Fruit fly (Drosophila melanogaster) whole organism, prepupa: ENCODE data around the gene Acp36DE.

ENCODE experiments used
- Blimp-1 ChIP-seq: fragments of 200-800 bp; sonication (Bioruptor generic); optimal IDR thresholded peaks from 3 replicates; lab custom pipeline; 2017; ENCODE audit warnings: missing biosample characterization, missing genetic modification characterization, mild to moderate bottlenecking, moderate library complexity, missing genetic modification reagents
- CG10631 ChIP-seq: fragments of 200-800 bp; sonication (Bioruptor generic); optimal IDR thresholded peaks from 2 replicates; lab custom pipeline; 2016; ENCODE audit warnings: missing biosample characterization, missing genetic modification characterization
- CG10669 ChIP-seq: fragments of 200-800 bp; sonication (Bioruptor generic); optimal IDR thresholded peaks from 3 replicates; lab custom pipeline; 2018; ENCODE audit warnings: missing biosample characterization, mild to moderate bottlenecking, missing genetic modification characterization, moderate library complexity
- CG11294 ChIP-seq: fragments of 200-800 bp; sonication (Bioruptor generic); IDR thresholded peaks from 2 replicates; pipeline ENCODE4 v1.3.6; 2022; ENCODE audit warnings: missing biosample characterization, missing genetic modification characterization
- CG11902 ChIP-seq: fragments of 200-800 bp; sonication (Bioruptor generic); optimal IDR thresholded peaks from 3 replicates; lab custom pipeline; 2016; ENCODE audit warnings: missing biosample characterization, missing genetic modification characterization
- CG15336 ChIP-seq: fragments of 200-800 bp; sonication (Bioruptor generic); IDR thresholded peaks from 2 replicates; pipeline ENCODE4 v1.3.6; 2022; ENCODE audit warnings: missing biosample characterization, missing genetic modification characterization
- CG1621 ChIP-seq: fragments of 200-800 bp; sonication (Bioruptor generic); optimal IDR thresholded peaks from 3 replicates; lab custom pipeline; 2018; ENCODE audit warnings: missing biosample characterization, mild to moderate bottlenecking, missing genetic modification characterization
- CG16779 ChIP-seq: fragments of 200-800 bp; sonication (Bioruptor generic); optimal IDR thresholded peaks from 3 replicates; lab custom pipeline; 2017; ENCODE audit warnings: missing biosample characterization, mild to moderate bottlenecking, missing genetic modification characterization
- CG3032 ChIP-seq: fragments of 200-800 bp; optimal IDR thresholded peaks from 2 replicates; lab custom pipeline; 2019; ENCODE audit warnings: missing biosample characterization, mild to moderate bottlenecking, missing genetic modification characterization, moderate library complexity
- CG31627 ChIP-seq: fragments of 200-800 bp; sonication (Bioruptor generic); optimal IDR thresholded peaks from 3 replicates; lab custom pipeline; 2016; ENCODE audit warnings: missing biosample characterization, missing genetic modification characterization
- CG32006 ChIP-seq: fragments of 200-800 bp; sonication (Bioruptor generic); optimal IDR thresholded peaks from 3 replicates; lab custom pipeline; 2017; ENCODE audit warnings: missing biosample characterization, mild to moderate bottlenecking, missing genetic modification characterization
- CG34406 ChIP-seq: fragments of 200-800 bp; sonication (Bioruptor generic); optimal IDR thresholded peaks from 3 replicates; lab custom pipeline; 2016; ENCODE audit warnings: missing biosample characterization, missing genetic modification characterization
- CG3919 ChIP-seq: fragments of 200-800 bp; sonication (Bioruptor generic); optimal IDR thresholded peaks from 3 replicates; lab custom pipeline; 2016; ENCODE audit warnings: missing biosample characterization, missing genetic modification characterization
- CG6163 ChIP-seq: fragments of 200-800 bp; sonication (Bioruptor generic); IDR thresholded peaks from 3 replicates; pipeline ENCODE4 v1.3.6; 2022; ENCODE audit warnings: missing biosample characterization, missing genetic modification characterization
- CG6276 ChIP-seq: fragments of 200-800 bp; sonication (Bioruptor generic); optimal IDR thresholded peaks from 2 replicates; lab custom pipeline; 2017; ENCODE audit warnings: missing biosample characterization, mild to moderate bottlenecking, missing genetic modification characterization
- CG6808 ChIP-seq: fragments of 200-800 bp; sonication (Bioruptor generic); optimal IDR thresholded peaks from 3 replicates; lab custom pipeline; 2017; ENCODE audit warnings: missing biosample characterization, missing genetic modification characterization, mild to moderate bottlenecking, moderate library complexity, missing genetic modification reagents
- CG6854 ChIP-seq: fragments of 200-800 bp; sonication (Bioruptor generic); optimal IDR thresholded peaks from 2 replicates; lab custom pipeline; 2017; ENCODE audit warnings: missing biosample characterization, mild to moderate bottlenecking, missing genetic modification characterization
- CG7368 ChIP-seq: fragments of 200-800 bp; sonication (Bioruptor generic); optimal IDR thresholded peaks from 3 replicates; lab custom pipeline; 2016; ENCODE audit warnings: missing biosample characterization, missing genetic modification characterization
- CG8119 ChIP-seq: fragments of 200-800 bp; sonication (Bioruptor generic); IDR thresholded peaks from 3 replicates; pipeline ENCODE4 v1.3.6; 2022; ENCODE audit warnings: missing biosample characterization, missing genetic modification characterization
- CG8319 ChIP-seq: fragments of 200-800 bp; sonication (Bioruptor generic); optimal IDR thresholded peaks from 3 replicates; lab custom pipeline; 2016; ENCODE audit warnings: missing biosample characterization, missing genetic modification characterization
- CG8632 ChIP-seq: fragments of 200-800 bp; sonication (Bioruptor generic); optimal IDR thresholded peaks from 3 replicates; lab custom pipeline; 2016; ENCODE audit warnings: missing biosample characterization, missing genetic modification characterization
- CG9139 ChIP-seq: fragments of 200-800 bp; sonication (Bioruptor generic); optimal IDR thresholded peaks from 3 replicates; lab custom pipeline; 2017; ENCODE audit warnings: missing biosample characterization, mild to moderate bottlenecking, missing genetic modification characterization
- Eip75B ChIP-seq: fragments of 200-800 bp; sonication (Bioruptor generic); optimal IDR thresholded peaks from 3 replicates; lab custom pipeline; 2016; ENCODE audit warnings: missing biosample characterization, missing genetic modification characterization
- Eip78C ChIP-seq: fragments of 200-800 bp; sonication (Bioruptor generic); peaks from one replicate; lab custom pipeline; 2016; ENCODE audit warnings: missing biosample characterization, missing genetic modification characterization
- Eip93F ChIP-seq: fragments of 200-800 bp; sonication (Bioruptor generic); optimal IDR thresholded peaks from 2 replicates; lab custom pipeline; 2016; ENCODE audit warnings: missing biosample characterization, mild to moderate bottlenecking, missing genetic modification characterization
- Gug ChIP-seq: fragments of 200-800 bp; sonication (Bioruptor generic); IDR thresholded peaks from 2 replicates; pipeline ENCODE4 v1.3.6; 2022; ENCODE audit warnings: missing biosample characterization, missing genetic modification characterization
- Hr39 ChIP-seq: fragments of 200-800 bp; sonication (Bioruptor generic); optimal IDR thresholded peaks from 2 replicates; lab custom pipeline; 2016; ENCODE audit warnings: missing biosample characterization, missing genetic modification characterization
- Hr4 ChIP-seq: fragments of 200-800 bp; sonication (Bioruptor generic); optimal IDR thresholded peaks from 3 replicates; lab custom pipeline; 2016; ENCODE audit warnings: missing biosample characterization, missing genetic modification characterization
- Lpt ChIP-seq: fragments of 200-800 bp; sonication (Bioruptor generic); optimal IDR thresholded peaks from 3 replicates; lab custom pipeline; 2016; ENCODE audit warnings: missing biosample characterization, missing genetic modification characterization
- OdsH ChIP-seq: fragments of 200-800 bp; sonication (Bioruptor generic); optimal IDR thresholded peaks from 3 replicates; lab custom pipeline; 2016; ENCODE audit warnings: missing biosample characterization, missing genetic modification characterization
- Smox ChIP-seq: fragments of 200-800 bp; sonication (Bioruptor generic); optimal IDR thresholded peaks from 3 replicates; lab custom pipeline; 2016; ENCODE audit warnings: missing biosample characterization, missing genetic modification characterization
- Sox102F ChIP-seq: fragments of 200-800 bp; sonication (Bioruptor generic); optimal IDR thresholded peaks from 2 replicates; lab custom pipeline; 2016; ENCODE audit warnings: missing biosample characterization, mild to moderate bottlenecking, missing genetic modification characterization
- Sox14 ChIP-seq: fragments of 200-800 bp; sonication (Bioruptor generic); optimal IDR thresholded peaks from 3 replicates; lab custom pipeline; 2016; ENCODE audit warnings: missing biosample characterization, missing genetic modification characterization
- Sox15 ChIP-seq: fragments of 200-800 bp; sonication (Bioruptor generic); optimal IDR thresholded peaks from 3 replicates; lab custom pipeline; 2016; ENCODE audit warnings: missing biosample characterization, missing genetic modification characterization
- acj6 ChIP-seq: fragments of 200-800 bp; sonication (Bioruptor generic); optimal IDR thresholded peaks from 3 replicates; lab custom pipeline; 2016; ENCODE audit warnings: missing biosample characterization, missing genetic modification characterization
- dac ChIP-seq: fragments of 200-800 bp; sonication (Bioruptor generic); optimal IDR thresholded peaks from 2 replicates; lab custom pipeline; 2017; ENCODE audit warnings: missing biosample characterization, mild to moderate bottlenecking, missing genetic modification characterization
- dsx ChIP-seq: fragments of 200-800 bp; optimal IDR thresholded peaks from 3 replicates; lab custom pipeline; 2019; ENCODE audit warnings: missing biosample characterization, mild to moderate bottlenecking, missing genetic modification characterization, moderate library complexity; ENCODE audit not compliant: poor library complexity, severe bottlenecking
- eg ChIP-seq: fragments of 200-800 bp; sonication (Bioruptor generic); IDR thresholded peaks from 3 replicates; pipeline ENCODE4 v1.3.6; 2022; ENCODE audit warnings: missing biosample characterization, missing genetic modification characterization
- esn ChIP-seq: fragments of 200-800 bp; sonication (Bioruptor generic); optimal IDR thresholded peaks from 2 replicates; lab custom pipeline; 2016; ENCODE audit warnings: missing biosample characterization, mild to moderate bottlenecking, missing genetic modification characterization, moderate library complexity
- fd59A ChIP-seq: fragments of 200-800 bp; sonication (Bioruptor generic); optimal IDR thresholded peaks from 2 replicates; lab custom pipeline; 2017; ENCODE audit warnings: missing biosample characterization, mild to moderate bottlenecking, missing genetic modification characterization, missing genetic modification reagents
- fkh ChIP-seq: fragments of 200-800 bp; sonication (Bioruptor generic); optimal IDR thresholded peaks from 3 replicates; lab custom pipeline; 2017; ENCODE audit warnings: missing biosample characterization, mild to moderate bottlenecking, missing genetic modification characterization, moderate library complexity
- lz ChIP-seq: fragments of 200-800 bp; sonication (Bioruptor generic); optimal IDR thresholded peaks from 3 replicates; lab custom pipeline; 2016; ENCODE audit warnings: missing biosample characterization, missing genetic modification characterization
- net ChIP-seq: fragments of 200-800 bp; sonication (Bioruptor generic); optimal IDR thresholded peaks from 3 replicates; lab custom pipeline; 2016; ENCODE audit warnings: missing biosample characterization, missing genetic modification characterization
- spab ChIP-seq: fragments of 200-800 bp; sonication (Bioruptor generic); optimal IDR thresholded peaks from 2 replicates; lab custom pipeline; 2017; ENCODE audit warnings: missing biosample characterization, mild to moderate bottlenecking, missing genetic modification characterization, missing genetic modification reagents
- ss ChIP-seq, 2 experiments: fragments of 200-800 bp; sonication (Bioruptor generic); optimal IDR thresholded peaks; 2 replicates in 1 of 2; 3 replicates in 1 of 2; lab custom pipeline; 2017 to 2018; ENCODE audit warnings: mild to moderate bottlenecking in 2 of 2, missing biosample characterization in 2 of 2, missing genetic modification characterization in 2 of 2, moderate library complexity in 1 of 2
- vri ChIP-seq: fragments of 200-800 bp; sonication (Bioruptor generic); optimal IDR thresholded peaks from 3 replicates; lab custom pipeline; 2016; ENCODE audit warnings: missing biosample characterization, mild to moderate bottlenecking, missing genetic modification characterization

The Acp36DE gene

DNA sequence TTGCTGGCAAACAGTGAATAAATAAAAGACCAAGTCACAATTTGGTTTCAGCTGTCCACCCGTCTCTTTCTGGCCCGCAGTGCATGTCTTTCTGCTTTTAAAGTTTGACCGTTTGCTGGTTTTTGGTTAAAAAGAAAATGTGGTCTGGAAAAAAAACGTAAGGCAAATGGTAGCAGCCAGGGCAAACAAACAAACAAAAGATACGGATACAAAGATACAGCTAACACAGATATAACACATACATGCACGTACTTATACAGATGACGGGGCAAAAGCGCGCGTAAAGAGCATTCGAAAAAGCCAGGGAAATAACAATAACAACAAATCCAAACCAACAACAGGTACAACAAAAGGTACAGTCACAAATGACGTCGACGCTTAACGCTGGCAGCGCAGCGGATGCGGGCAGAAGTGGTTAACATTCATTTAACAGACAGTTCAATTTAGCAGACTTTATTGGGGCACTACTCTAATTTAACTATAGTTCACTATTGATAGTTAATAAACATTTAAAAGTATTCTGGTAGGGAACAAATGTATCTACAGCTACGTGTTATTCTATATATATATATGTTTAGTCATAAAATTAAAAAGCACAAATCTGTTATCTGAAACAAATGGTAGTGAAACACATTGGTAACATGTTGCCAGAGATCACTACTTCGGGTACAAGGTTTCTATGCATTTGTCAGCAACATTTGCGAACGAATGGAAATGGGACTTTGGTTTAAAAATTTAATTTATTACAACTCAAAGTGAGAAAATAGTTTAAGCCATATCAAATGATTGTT, 44.7 kb downstream of the Acp36DE start:
- TF ChIP-seq Sox14 (GFP tag; lab: Kevin White, UChicago) (no peak), CG11294 (GFP tag; lab: Robert Waterston, UW) (no peak), CG6854 (GFP tag; lab: Kevin White, UChicago) (peak; percentile 28), CG6276 (GFP tag; lab: Kevin White, UChicago) (peak; percentile 55), CG6808 (no peak), CG16779 (tag; lab: Kevin White, UChicago) (no peak), Gug (GFP tag; lab: Robert Waterston, UW) (no peak), CG1621 (tag; lab: Kevin White, UChicago) (peak; percentile 23), CG10631 (GFP tag; lab: Kevin White, UChicago) (no peak), dsx (peak; percentile 21), fkh (GFP tag; lab: Kevin White, UChicago) (peak; percentile 73), spab (GFP tag; lab: Kevin White, UChicago) (no peak), ss (GFP tag; optimal IDR thresholded peaks at IDR 0.05; lab: Kevin White, UChicago) (peak in 1 of 2 experiments; percentile 26), CG7368 (no peak), eg (GFP tag; lab: Robert Waterston, UW) (peak; percentile 46; the same call in 2 of the 3 replicates), CG8119 (no peak; the same call in 2 of the 3 replicates), CG6163 (GFP tag; lab: Robert Waterston, UW) (peak; percentile 56), Eip93F (no peak), CG32006 (GFP tag; lab: Kevin White, UChicago) (peak; percentile 6), Blimp-1 (GFP tag; lab: Kevin White, UChicago) (peak; percentile 2), Hr4 (GFP tag; lab: Kevin White, UChicago) (no peak), Sox102F (GFP tag; lab: Kevin White, UChicago) (no peak), CG3919 (GFP tag; lab: Kevin White, UChicago) (no peak), CG15336 (0 out of 2 replicates have a peak, but pooled peaks have one; percentile 12), net (GFP tag; lab: Kevin White, UChicago) (no peak), Eip78C (GFP tag; lab: Kevin White, UChicago) (peak; percentile 27), Sox15 (no peak)

DNA sequence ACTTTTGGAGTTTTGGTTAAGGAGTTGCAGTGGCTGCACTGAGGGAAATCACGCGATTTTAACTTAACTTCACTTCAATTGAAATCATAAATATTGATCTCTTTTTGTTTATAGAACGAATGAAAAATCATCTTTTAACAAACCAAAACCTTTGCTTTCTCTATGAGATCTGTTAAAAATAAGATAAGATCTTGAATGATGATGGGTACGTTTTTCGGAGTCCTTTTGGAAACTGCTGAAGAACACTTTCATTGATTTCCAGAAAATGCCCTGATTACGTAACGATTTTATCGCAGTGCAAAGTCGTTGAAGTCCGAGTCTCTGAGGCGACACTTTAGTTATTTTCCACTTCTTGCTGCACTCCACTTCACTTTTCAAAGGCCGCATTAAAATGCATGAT, 46.5 kb downstream of the Acp36DE start:
- peak; percentile 89 for TF ChIP-seq Eip75B
- TF ChIP-seq CG6163 (GFP tag; lab: Robert Waterston, UW), result peak; percentile 75
- peak; percentile 71 to 78 for TF ChIP-seq ss (GFP tag; optimal IDR thresholded peaks at IDR 0.05; lab: Kevin White, UChicago)
- TF ChIP-seq CG11902 (GFP tag; lab: Kevin White, UChicago), result peak; percentile 77
- peak; percentile 68 for TF ChIP-seq CG9139 (GFP tag; lab: Kevin White, UChicago)
- TF ChIP-seq CG31627 (GFP tag; lab: Kevin White, UChicago), result peak; percentile 93
- peak; percentile 67 for TF ChIP-seq CG6276 (GFP tag; lab: Kevin White, UChicago)
- peak; percentile 92 for TF ChIP-seq Sox102F (GFP tag; lab: Kevin White, UChicago)
- TF ChIP-seq eg (GFP tag; lab: Robert Waterston, UW), result peak; percentile 58; the same call in 2 of the 3 replicates
- TF ChIP-seq CG1621 (tag; lab: Kevin White, UChicago), result peak; percentile 75
- peak; percentile 78 for TF ChIP-seq CG8319
- TF ChIP-seq vri (GFP tag; lab: Kevin White, UChicago), result peak; percentile 88
- TF ChIP-seq CG3919 (GFP tag; lab: Kevin White, UChicago), result peak; percentile 87
- peak; percentile 79 for TF ChIP-seq Sox15
- TF ChIP-seq dac (GFP tag; lab: Kevin White, UChicago), result peak; percentile 55
- peak; percentile 94 for TF ChIP-seq esn
- TF ChIP-seq Hr39 (GFP tag; lab: Kevin White, UChicago), result peak; percentile 93
- peak; percentile 81 for TF ChIP-seq Blimp-1 (GFP tag; lab: Kevin White, UChicago)
- peak; percentile 88 for TF ChIP-seq OdsH (GFP tag; lab: Kevin White, UChicago)
- TF ChIP-seq CG8632 (GFP tag; lab: Kevin White, UChicago), result peak; percentile 79
- peak; percentile 58 for TF ChIP-seq Gug (GFP tag; lab: Robert Waterston, UW)
- no peak for TF ChIP-seq CG11294 (GFP tag; lab: Robert Waterston, UW)
- peak; percentile 39 for TF ChIP-seq Eip93F
- TF ChIP-seq Eip78C (GFP tag; lab: Kevin White, UChicago), result peak; percentile 97
- peak; percentile 92 for TF ChIP-seq CG3032 (tag; lab: Kevin White, UChicago)
- TF ChIP-seq CG10669 (GFP tag; lab: Kevin White, UChicago), result peak; percentile 89
- peak; percentile 84 for TF ChIP-seq CG34406 (GFP tag; lab: Kevin White, UChicago)
- no peak for TF ChIP-seq fkh (GFP tag; lab: Kevin White, UChicago)
- TF ChIP-seq CG7368, result peak; percentile 81
- peak; percentile 91 for TF ChIP-seq Smox (GFP tag; lab: Kevin White, UChicago)
- peak; percentile 90 for TF ChIP-seq acj6 (GFP tag; lab: Kevin White, UChicago)
- peak; percentile 91 for TF ChIP-seq fd59A
- peak; percentile 95 for TF ChIP-seq lz (GFP tag; lab: Kevin White, UChicago)
- peak; percentile 33 for TF ChIP-seq Lpt
